Fruit fly (Drosophila melanogaster) Kc167 (cell line): Measurements from ENCODE around the gene CG6873.

Experiments
- Myc ChIP-seq: fragments of >200 bp; optimal IDR thresholded peaks from 2 replicates; lab custom pipeline; 2017; ENCODE audit warnings: missing external identifiers
- Sin3A ChIP-seq: fragments of >200 bp; optimal IDR thresholded peaks from 2 replicates; lab custom pipeline; 2018; ENCODE audit warnings: missing external identifiers
- h ChIP-seq: fragments of >200 bp; optimal IDR thresholded peaks from 3 replicates; lab custom pipeline; 2018; ENCODE audit warnings: missing external identifiers
- insv ChIP-seq: fragments of >200 bp; optimal IDR thresholded peaks from 3 replicates; lab custom pipeline; 2018; ENCODE audit warnings: missing external identifiers
- psq ChIP-seq: fragments of >200 bp; optimal IDR thresholded peaks from 2 replicates; lab custom pipeline; 2017; ENCODE audit warnings: missing external identifiers
- ttk ChIP-seq: sonication (Bioruptor generic); optimal IDR thresholded peaks from 2 replicates; lab custom pipeline; 2017; ENCODE audit warnings: missing external identifiers

CG6873 gene

dm6 chrX:18739795-18740194 lies at the start of gene CG6873:
CG6873 (minus strand) TSS chrX:18739895.
- TF ChIP-seq ttk (lab: Kevin White, UChicago) (no peak), Myc (lab: Kevin White, UChicago) (no peak), insv (lab: Kevin White, UChicago) (no peak), psq (lab: Kevin White, UChicago) (no peak), Sin3A (lab: Kevin White, UChicago) (no peak), h (no peak)

dm6 chrX:18788143-18788745 lies 48.5 kb upstream of the CG6873 start, which contains the start of the genes CG6961 and S6KL:
CG6961 (minus strand) TSS chrX:18788210.
S6KL (plus strand) TSS chrX:18788464.
- TF ChIP-seq h (no peak), ttk (lab: Kevin White, UChicago) (no peak), Myc (lab: Kevin White, UChicago) (no peak), insv (lab: Kevin White, UChicago) (no peak), Sin3A (lab: Kevin White, UChicago) (no peak), psq (lab: Kevin White, UChicago) (no peak)

dm6 chrX:18783417-18784123 lies 43.9 kb upstream of the CG6873 start, which contains the start of gene CG18259:
CG18259 (minus strand) TSS chrX:18783494.
- TF ChIP-seq insv (lab: Kevin White, UChicago) (no peak), Sin3A (lab: Kevin White, UChicago) (peak; percentile 85), h (no peak), Myc (lab: Kevin White, UChicago) (no peak), psq (lab: Kevin White, UChicago) (no peak), ttk (lab: Kevin White, UChicago) (no peak)

- no peak for TF ChIP-seq Sin3A (lab: Kevin White, UChicago)
- TF ChIP-seq psq (lab: Kevin White, UChicago), result no peak
- no peak for TF ChIP-seq ttk (lab: Kevin White, UChicago)
- no peak for TF ChIP-seq Myc (lab: Kevin White, UChicago)
- no peak for TF ChIP-seq insv (lab: Kevin White, UChicago)
- TF ChIP-seq h, result no peak
These were observed 40.6 kb upstream of the CG6873 start for dm6 chrX:18780260-18780659.

DNA sequence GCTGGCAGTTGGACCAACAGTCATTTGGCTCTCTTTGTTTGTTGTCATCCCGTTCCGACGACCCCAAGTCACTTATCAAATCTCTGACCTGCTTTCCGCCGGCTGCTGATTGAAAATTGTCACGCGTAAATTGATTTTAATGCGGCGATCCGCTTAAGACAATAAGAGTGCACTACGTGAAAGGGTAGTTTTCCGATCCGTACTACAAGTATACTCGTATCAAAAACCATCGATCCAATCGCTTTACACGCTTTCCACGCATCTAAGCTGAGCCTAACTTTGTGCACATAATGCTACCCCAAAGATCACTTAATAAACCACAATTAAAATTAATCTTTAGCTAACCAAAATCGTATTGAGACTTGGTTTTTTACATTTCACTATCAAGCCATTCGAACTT lies 40.0 kb upstream of the CG6873 start:
- TF ChIP-seq insv (lab: Kevin White, UChicago), result no peak
- no peak for TF ChIP-seq Myc (lab: Kevin White, UChicago)
- no peak for TF ChIP-seq ttk (lab: Kevin White, UChicago)
- no peak for TF ChIP-seq psq (lab: Kevin White, UChicago)
- TF ChIP-seq Sin3A (lab: Kevin White, UChicago), result no peak
- TF ChIP-seq h, result no peak

dm6 chrX:18776976-18777925 lies 37.6 kb upstream of the CG6873 start:
- TF ChIP-seq h (no peak), ttk (lab: Kevin White, UChicago) (no peak), Sin3A (lab: Kevin White, UChicago) (no peak), Myc (lab: Kevin White, UChicago) (no peak), insv (lab: Kevin White, UChicago) (no peak), psq (lab: Kevin White, UChicago) (no peak)

- TF ChIP-seq ttk (lab: Kevin White, UChicago) (no peak), h (no peak), insv (lab: Kevin White, UChicago) (no peak), psq (lab: Kevin White, UChicago) (no peak), Myc (lab: Kevin White, UChicago) (no peak)
These were observed 36.3 kb upstream of the CG6873 start for dm6 chrX:18775839-18776538.

- TF ChIP-seq h, result no peak
- TF ChIP-seq insv (lab: Kevin White, UChicago), result no peak
- TF ChIP-seq Myc (lab: Kevin White, UChicago), result no peak
- no peak for TF ChIP-seq Sin3A (lab: Kevin White, UChicago)
- no peak for TF ChIP-seq ttk (lab: Kevin White, UChicago)
- no peak for TF ChIP-seq psq (lab: Kevin White, UChicago)
These were observed 35.2 kb upstream of the CG6873 start, which contains the start of gene CG6891 for dm6 chrX:18774818-18775343. CG6891 (plus strand) TSS chrX:18775228.

- TF ChIP-seq Myc (lab: Kevin White, UChicago) (no peak), insv (lab: Kevin White, UChicago) (no peak), Sin3A (lab: Kevin White, UChicago) (no peak), ttk (lab: Kevin White, UChicago) (no peak), h (no peak), psq (lab: Kevin White, UChicago) (no peak)
These were observed 34.1 kb upstream of the CG6873 start, which contains the start of gene CCKLR-17D3 for dm6 chrX:18773817-18774216. CCKLR-17D3 (minus strand) TSS chrX:18774027.

dm6 chrX:18771995-18772394 lies 32.3 kb upstream of the CG6873 start:
- TF ChIP-seq psq (lab: Kevin White, UChicago) (no peak), Sin3A (lab: Kevin White, UChicago) (no peak), Myc (lab: Kevin White, UChicago) (no peak), ttk (lab: Kevin White, UChicago) (no peak), h (no peak), insv (lab: Kevin White, UChicago) (no peak)
